Worm (Caenorhabditis elegans) whole organism, young adult: ENCODE results near the gene R03E9.2.

ENCODE experiments used
- B0019.2 ChIP-seq: fragments of 200-800 bp; sonication (Bioruptor generic); conservative IDR thresholded peaks from 2 replicates; pipeline ENCODE4 v1.3.6; 2022; ENCODE audit warnings: missing genetic modification reagents, missing genetic modification characterization, missing compliant biosample characterization
- C17E4.6 ChIP-seq: fragments of 200-800 bp; sonication (Bioruptor generic); IDR thresholded peaks from 2 replicates; pipeline ENCODE4 v1.3.6; 2022; ENCODE audit warnings: missing genetic modification reagents, missing genetic modification characterization, missing compliant biosample characterization
- F22D6.2 ChIP-seq: sonication (generic microtip); optimal IDR thresholded peaks from 2 replicates; lab custom pipeline; 2016; ENCODE audit warnings: mild to moderate bottlenecking, missing genetic modification characterization, missing compliant biosample characterization
- F39B2.1 ChIP-seq: fragments of 200-800 bp; sonication (Bioruptor generic); IDR thresholded peaks from 2 replicates; pipeline ENCODE4 v1.3.6; 2022; ENCODE audit warnings: missing genetic modification reagents, missing genetic modification characterization, missing compliant biosample characterization
- F52B5.7 ChIP-seq: sonication (generic microtip); optimal IDR thresholded peaks from 2 replicates; lab custom pipeline; 2016; ENCODE audit warnings: mild to moderate bottlenecking, missing genetic modification characterization, missing compliant biosample characterization
- F55B11.4 ChIP-seq: sonication (generic microtip); optimal IDR thresholded peaks from 2 replicates; lab custom pipeline; 2016; ENCODE audit warnings: missing compliant biosample characterization, missing genetic modification characterization, borderline replicate concordance; ENCODE audit not compliant: insufficient read depth
- F57C9.4 ChIP-seq: sonication (generic microtip); optimal IDR thresholded peaks from 2 replicates; lab custom pipeline; 2017; ENCODE audit warnings: mild to moderate bottlenecking, missing genetic modification characterization, missing compliant biosample characterization
- K11D2.4 ChIP-seq: fragments of 200-800 bp; sonication (Bioruptor generic); IDR thresholded peaks from 2 replicates; pipeline ENCODE4 v1.3.6; 2022; ENCODE audit warnings: missing genetic modification reagents, missing genetic modification characterization, missing compliant biosample characterization
- T26A5.8 ChIP-seq: sonication (generic microtip); optimal IDR thresholded peaks from 2 replicates; lab custom pipeline; 2016; ENCODE audit warnings: missing genetic modification characterization, missing compliant biosample characterization
- Y53F4B.3 ChIP-seq: fragments of 200-800 bp; sonication (Bioruptor generic); IDR thresholded peaks from 2 replicates; pipeline ENCODE4 v1.3.6; 2022; ENCODE audit warnings: missing genetic modification reagents, missing genetic modification characterization, missing compliant biosample characterization
- Y56A3A.18 ChIP-seq: fragments of 200-800 bp; sonication (Bioruptor generic); IDR thresholded peaks from 2 replicates; pipeline ENCODE4 v1.3.6; 2022; ENCODE audit warnings: missing genetic modification reagents, missing genetic modification characterization, missing compliant biosample characterization
- Y79H2A.3 ChIP-seq: fragments of 200-800 bp; sonication (Bioruptor generic); conservative IDR thresholded peaks from 2 replicates; pipeline ENCODE4 v1.3.6; 2022; ENCODE audit warnings: missing genetic modification reagents, missing genetic modification characterization, missing compliant biosample characterization
- Y95B8A.8 ChIP-seq: fragments of 200-800 bp; sonication (Bioruptor generic); IDR thresholded peaks from 2 replicates; pipeline ENCODE4 v1.3.6; 2022; ENCODE audit warnings: missing genetic modification reagents, missing genetic modification characterization, missing compliant biosample characterization
- ama-1 ChIP-seq, 3 experiments: fragments of 150-350 bp in 1 of 3; sonication (generic microtip) in 2 of 3; optimal IDR thresholded peaks; 2 replicates each; lab custom pipeline; 2014 to 2018; ENCODE audit warnings: missing biosample characterization in 2 of 3, missing genetic modification characterization in 2 of 3, missing genetic modification reagents in 2 of 3
- aptf-2 ChIP-seq: fragments of 200-800 bp; sonication (Bioruptor generic); conservative IDR thresholded peaks from 2 replicates; pipeline ENCODE4 v1.3.6; 2022; ENCODE audit warnings: missing genetic modification reagents, missing genetic modification characterization, missing compliant biosample characterization
- attf-3 ChIP-seq: fragments of 200-800 bp; sonication (Bioruptor generic); conservative IDR thresholded peaks from 2 replicates; pipeline ENCODE4 v1.3.6; 2022; ENCODE audit warnings: missing genetic modification reagents, missing genetic modification characterization, missing compliant biosample characterization
- attf-5 ChIP-seq: fragments of 200-800 bp; sonication (Bioruptor generic); optimal IDR thresholded peaks from 2 replicates; lab custom pipeline; 2018; ENCODE audit warnings: mild to moderate bottlenecking, missing genetic modification characterization, missing compliant biosample characterization
- attf-6 ChIP-seq: fragments of 200-800 bp; sonication (Bioruptor generic); IDR thresholded peaks from 2 replicates; pipeline ENCODE4 v1.3.6; 2022; ENCODE audit warnings: missing genetic modification reagents, missing genetic modification characterization, missing compliant biosample characterization
- bed-1 ChIP-seq: fragments of 200-800 bp; sonication (Bioruptor generic); IDR thresholded peaks from 2 replicates; pipeline ENCODE4 v1.3.6; 2022; ENCODE audit warnings: missing genetic modification reagents, missing genetic modification characterization, missing compliant biosample characterization
- bed-2 ChIP-seq: fragments of 200-800 bp; sonication (Bioruptor generic); IDR thresholded peaks from 2 replicates; pipeline ENCODE4 v1.3.6; 2022; ENCODE audit warnings: missing genetic modification reagents, missing genetic modification characterization, missing compliant biosample characterization
- ccch-3 ChIP-seq: fragments of 200-800 bp; sonication (Bioruptor generic); optimal IDR thresholded peaks from 2 replicates; lab custom pipeline; 2018; ENCODE audit warnings: mild to moderate bottlenecking, missing genetic modification characterization, missing compliant biosample characterization
- ceh-40 ChIP-seq: fragments of 200-800 bp; sonication (Bioruptor generic); IDR thresholded peaks from 2 replicates; pipeline ENCODE4 v1.3.6; 2022; ENCODE audit warnings: missing genetic modification characterization, missing compliant biosample characterization
- ceh-91 ChIP-seq: fragments of 200-800 bp; sonication (Bioruptor generic); IDR thresholded peaks from 2 replicates; pipeline ENCODE4 v1.3.6; 2022; ENCODE audit warnings: missing genetic modification reagents, missing genetic modification characterization, missing compliant biosample characterization
- die-1 ChIP-seq: sonication (generic microtip); optimal IDR thresholded peaks from 2 replicates; lab custom pipeline; 2016; ENCODE audit warnings: missing genotype, mild to moderate bottlenecking, missing genetic modification characterization, missing compliant biosample characterization
- dox-1 ChIP-seq: fragments of 200-800 bp; sonication (Bioruptor generic); IDR thresholded peaks from 2 replicates; pipeline ENCODE4 v1.3.6; 2022; ENCODE audit warnings: missing genetic modification reagents, missing genetic modification characterization, missing compliant biosample characterization
- efl-1 ChIP-seq: fragments of 150-350 bp; optimal IDR thresholded peaks from 2 replicates; lab custom pipeline; 2014; ENCODE audit warnings: missing biosample characterization, missing genetic modification reagents, missing genetic modification characterization
- him-1 ChIP-seq: sonication (generic microtip); optimal IDR thresholded peaks from 2 replicates; lab custom pipeline; 2016; ENCODE audit warnings: missing genotype, missing genetic modification reagents, missing genetic modification characterization, missing compliant biosample characterization
- lag-1 ChIP-seq: fragments of 200-800 bp; sonication (Bioruptor generic); IDR thresholded peaks from 2 replicates; pipeline ENCODE4 v1.3.6; 2022; ENCODE audit warnings: missing genetic modification reagents, missing genetic modification characterization, missing compliant biosample characterization
- let-526 ChIP-seq: fragments of 200-800 bp; sonication (Bioruptor generic); IDR thresholded peaks from 2 replicates; pipeline ENCODE4 v1.3.6; 2022; ENCODE audit warnings: missing genetic modification reagents, missing genetic modification characterization, missing compliant biosample characterization
- let-607 ChIP-seq, 2 experiments: fragments of 200-800 bp in 1 of 2; sonication (Bioruptor generic) in 1 of 2; sonication (generic microtip) in 1 of 2; optimal IDR thresholded peaks; 2 replicates each; lab custom pipeline; 2016 to 2018; ENCODE audit warnings: mild to moderate bottlenecking in 2 of 2, missing compliant biosample characterization in 2 of 2, missing genetic modification characterization in 2 of 2, moderate library complexity in 2 of 2, missing genotype in 1 of 2
- lin-35 ChIP-seq, 3 experiments: fragments of 150-350 bp in 2 of 3; sonication (generic microtip) in 1 of 3; optimal IDR thresholded peaks; 2 replicates each; lab custom pipeline; 2014 to 2018; ENCODE audit warnings: missing biosample characterization in 3 of 3, missing genetic modification characterization in 3 of 3, missing genetic modification reagents in 3 of 3
- lin-40 ChIP-seq: sonication (generic microtip); optimal IDR thresholded peaks from 2 replicates; lab custom pipeline; 2016; ENCODE audit warnings: missing genetic modification characterization, mild to moderate bottlenecking, missing compliant biosample characterization, missing genotype, missing genetic modification reagents
- madf-10 ChIP-seq: sonication (generic microtip); optimal IDR thresholded peaks from 2 replicates; lab custom pipeline; 2016; ENCODE audit warnings: mild to moderate bottlenecking, missing genetic modification characterization, missing compliant biosample characterization
- madf-8 ChIP-seq: fragments of 200-800 bp; sonication (Bioruptor generic); conservative IDR thresholded peaks from 2 replicates; pipeline ENCODE4 v1.3.6; 2022; ENCODE audit warnings: missing genetic modification reagents, missing genetic modification characterization, missing compliant biosample characterization
- mes-4 ChIP-seq: sonication (generic microtip); optimal IDR thresholded peaks from 2 replicates; lab custom pipeline; 2016; ENCODE audit warnings: missing genotype, missing genetic modification characterization, missing compliant biosample characterization
- mxl-1 ChIP-seq: sonication (generic microtip); optimal IDR thresholded peaks from 2 replicates; lab custom pipeline; 2016; ENCODE audit warnings: missing genetic modification characterization, missing compliant biosample characterization
- nfya-1 ChIP-seq: sonication (generic microtip); optimal IDR thresholded peaks from 2 replicates; lab custom pipeline; 2017; ENCODE audit warnings: antibody characterized with exemption, missing compliant biosample characterization, missing genetic modification characterization, borderline replicate concordance; ENCODE audit not compliant: insufficient read depth
- nfya-2 ChIP-seq: fragments of 200-800 bp; sonication (Bioruptor generic); IDR thresholded peaks from 2 replicates; pipeline ENCODE4 v1.3.6; 2022; ENCODE audit warnings: missing genetic modification reagents, missing genetic modification characterization, missing compliant biosample characterization
- nhr-120 ChIP-seq: fragments of 200-800 bp; sonication (Bioruptor generic); IDR thresholded peaks from 2 replicates; pipeline ENCODE4 v1.3.6; 2022; ENCODE audit warnings: missing genetic modification characterization, missing compliant biosample characterization
- repo-1 ChIP-seq: sonication (generic microtip); optimal IDR thresholded peaks from 2 replicates; lab custom pipeline; 2017; ENCODE audit warnings: mild to moderate bottlenecking, missing genetic modification characterization, missing compliant biosample characterization
- sea-2 ChIP-seq: fragments of 200-800 bp; sonication (Bioruptor generic); IDR thresholded peaks from 2 replicates; pipeline ENCODE4 v1.3.6; 2022; ENCODE audit warnings: missing genetic modification characterization, missing compliant biosample characterization
- snpc-1.1 ChIP-seq: sonication (generic microtip); optimal IDR thresholded peaks from 2 replicates; lab custom pipeline; 2017; ENCODE audit warnings: missing genetic modification characterization, mild to moderate bottlenecking, missing compliant biosample characterization, antibody characterized with exemption, moderate library complexity, missing genotype, missing genetic modification reagents; ENCODE audit not compliant: insufficient read depth
- snpc-4 ChIP-seq, 5 experiments: fragments of 150-350 bp in 1 of 5; sonication (generic microtip) in 4 of 5; optimal IDR thresholded peaks; 2 replicates each; lab custom pipeline; 2014 to 2018; ENCODE audit warnings: missing genetic modification characterization in 5 of 5, missing biosample characterization in 3 of 5, antibody characterized with exemption in 2 of 5, mild to moderate bottlenecking in 2 of 5, missing compliant biosample characterization in 2 of 5, missing genotype in 2 of 5, moderate library complexity in 2 of 5, missing genetic modification reagents in 1 of 5
- zim-3 ChIP-seq: sonication (generic microtip); optimal IDR thresholded peaks from 2 replicates; lab custom pipeline; 2017; ENCODE audit warnings: mild to moderate bottlenecking, missing genetic modification characterization, moderate library complexity, missing compliant biosample characterization
- ztf-22 ChIP-seq: fragments of 200-800 bp; sonication (Bioruptor generic); optimal IDR thresholded peaks from 2 replicates; lab custom pipeline; 2018; ENCODE audit warnings: mild to moderate bottlenecking, missing genetic modification characterization, moderate library complexity, missing compliant biosample characterization
- ztf-28 ChIP-seq: fragments of 200-800 bp; sonication (Bioruptor generic); IDR thresholded peaks from 2 replicates; pipeline ENCODE4 v1.3.6; 2022; ENCODE audit warnings: missing genetic modification reagents, missing genetic modification characterization, missing compliant biosample characterization

Gene R03E9.2

DNA sequence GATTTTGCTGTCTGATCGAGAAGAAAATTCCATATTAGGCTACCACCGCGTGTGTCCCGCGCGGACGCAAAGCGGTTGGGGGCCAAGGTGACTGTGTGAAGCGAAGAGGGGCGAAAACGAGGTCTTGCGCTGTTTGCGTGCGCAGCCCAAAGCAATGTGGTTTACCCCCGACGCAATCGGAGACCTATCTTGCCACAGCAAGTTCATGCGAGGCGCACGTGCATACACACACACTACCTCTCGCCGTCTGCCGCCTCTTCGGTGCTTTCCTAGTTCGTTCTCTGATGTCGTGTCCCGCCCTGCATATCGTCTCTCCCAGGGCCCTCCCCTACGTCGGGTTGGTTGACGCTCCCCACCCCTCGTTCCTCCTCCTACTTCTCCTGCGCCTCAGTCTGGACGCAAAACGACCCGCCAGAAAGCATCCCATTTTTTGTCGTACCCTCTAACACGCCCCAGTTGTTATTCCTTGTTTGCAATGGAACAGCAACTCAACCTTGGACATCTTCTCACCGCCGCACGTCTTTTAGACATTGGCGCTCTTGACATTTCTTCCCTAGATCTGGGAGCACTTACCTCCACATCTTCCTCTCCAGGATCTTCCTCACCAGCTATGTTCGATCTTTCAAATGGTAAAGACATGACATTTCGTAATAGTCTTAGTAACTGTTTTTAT is 9.0 kb upstream of the R03E9.2 start, which contains the start of gene mdl-1:
Gene mdl-1, plus strand, starts transcription at position 341 of the 673 bp plus-strand sequence.
- TF ChIP-seq bed-1 (GFP tag; lab: Robert Waterston, UW) (no peak), F55B11.4 (tag; lab: Kevin White, UChicago) (no peak), K11D2.4 (peak; percentile 69; the same call in 1 of the 2 replicates), F52B5.7 (tag; lab: Kevin White, UChicago) (peak; percentile 71), lin-40 (tag; lab: Kevin White, UChicago) (peak; percentile 68), die-1 (tag; lab: Kevin White, UChicago) (no peak), attf-6 (GFP tag; lab: Robert Waterston, UW) (no peak), T26A5.8 (tag; lab: Kevin White, UChicago) (no peak), lag-1 (GFP tag; lab: Robert Waterston, UW) (no peak), B0019.2 (GFP tag; lab: Robert Waterston, UW) (no peak), snpc-4 (GFP tag; optimal IDR thresholded peaks at IDR 0.05; lab: Kevin White, UChicago) (peak; percentile 39), snpc-4 (tag; optimal IDR thresholded peaks at IDR 0.05; lab: Kevin White, UChicago) (peak in 3 of 4 experiments; percentile 10 to 23 (median 16)), dox-1 (GFP tag; lab: Robert Waterston, UW) (peak; percentile 70), C17E4.6 (GFP tag; lab: Robert Waterston, UW) (no peak), efl-1 (GFP tag; lab: Kevin White, UChicago) (no peak), aptf-2 (GFP tag; lab: Robert Waterston, UW) (no peak), ztf-28 (no peak), nhr-120 (GFP tag; lab: Robert Waterston, UW) (no peak), F39B2.1 (GFP tag; lab: Robert Waterston, UW) (no peak), sea-2 (GFP tag; lab: Robert Waterston, UW) (no peak), attf-3 (GFP tag; lab: Robert Waterston, UW) (no peak; the same call in 1 of the 2 replicates), madf-10 (tag; lab: Kevin White, UChicago) (no peak), bed-2 (GFP tag; lab: Robert Waterston, UW) (no peak), him-1 (tag; lab: Kevin White, UChicago) (no peak), zim-3 (tag; lab: Kevin White, UChicago) (peak; percentile 4), lin-35 (GFP tag; optimal IDR thresholded peaks at IDR 0.05; lab: Kevin White, UChicago) (peak in 1 of 3 experiments; percentile 14), mxl-1 (tag; lab: Kevin White, UChicago) (no peak), repo-1 (tag; lab: Kevin White, UChicago) (no peak), Y56A3A.18 (no peak), nfya-1 (tag; lab: Kevin White, UChicago) (no peak), ztf-22 (GFP tag; lab: Kevin White, UChicago) (peak; percentile 64), Y79H2A.3 (no peak; the same call in 1 of the 2 replicates), let-607 (tag; optimal IDR thresholded peaks at IDR 0.05; lab: Kevin White, UChicago) (peak in 1 of 2 experiments; percentile 28), let-526 (GFP tag; lab: Robert Waterston, UW) (0 out of 2 replicates have a peak, but pooled peaks have one; percentile 37), madf-8 (no peak), ccch-3 (GFP tag; lab: Kevin White, UChicago) (no peak), attf-5 (GFP tag; lab: Kevin White, UChicago) (peak; percentile 64), ceh-40 (GFP tag; lab: Robert Waterston, UW) (0 out of 2 replicates have a peak, but pooled peaks have one; percentile 52), snpc-1.1 (tag; lab: Kevin White, UChicago) (no peak), F22D6.2 (tag; lab: Kevin White, UChicago) (peak; percentile 59), ceh-91 (GFP tag; lab: Robert Waterston, UW) (no peak), ama-1 (optimal IDR thresholded peaks at IDR 0.05; lab: Kevin White, UChicago) (no peak), ama-1 (GFP tag; optimal IDR thresholded peaks at IDR 0.05; lab: Kevin White, UChicago) (no peak), F57C9.4 (tag; lab: Kevin White, UChicago) (no peak), Y53F4B.3 (no peak), mes-4 (tag; lab: Kevin White, UChicago) (no peak), nfya-2 (GFP tag; lab: Robert Waterston, UW) (no peak), Y95B8A.8 (GFP tag; lab: Robert Waterston, UW) (peak; percentile 62; the same call in 1 of the 2 replicates)
